Fruit fly (Drosophila melanogaster) ovary, adult (tissue): Measurements from ENCODE around the gene MnM.
A peak's percentile ranks its signal among the peaks of the same experiment; 100 is the strongest.

Source experiments
- CG17801 ChIP-seq: fragments of 200-800 bp; optimal IDR thresholded peaks from 2 replicates; lab custom pipeline; 2019; ENCODE audit warnings: missing biosample characterization, mild to moderate bottlenecking, missing genetic modification characterization, moderate library complexity; ENCODE audit not compliant: partially characterized antibody

Gene MnM

dm6 chr3L:3134064-3134545 is 44.3 kb downstream of the MnM start:
- TF ChIP-seq CG17801 (GFP tag; lab: Kevin White, UChicago), result no peak

- TF ChIP-seq CG17801 (GFP tag; lab: Kevin White, UChicago), result peak; percentile 66
Measured at dm6 chr3L:3127544-3127943, 50.8 kb downstream of the MnM start, which contains the start of gene promL. Gene promL, minus strand, starts transcription at chr3L:3127724.

- TF ChIP-seq CG17801 (GFP tag; lab: Kevin White, UChicago), result no peak
Measured at dm6 chr3L:3126478-3126877, 51.9 kb downstream of the MnM start.

- TF ChIP-seq CG17801 (GFP tag; lab: Kevin White, UChicago), result no peak
Measured at dm6 chr3L:3125649-3126130, 52.7 kb downstream of the MnM start.

dm6 chr3L:3124939-3125648 is 53.3 kb downstream of the MnM start:
- TF ChIP-seq CG17801 (GFP tag; lab: Kevin White, UChicago), result no peak

- no peak for TF ChIP-seq CG17801 (GFP tag; lab: Kevin White, UChicago)
Measured at dm6 chr3L:3124519-3124918, 53.9 kb downstream of the MnM start.
